Fruit fly (Drosophila melanogaster) whole organism, wandering third instar larva: ENCODE results near the gene hiro.

Experiments used
- h ChIP-seq: fragments of 200-800 bp; sonication (Bioruptor generic); optimal IDR thresholded peaks from 3 replicates; lab custom pipeline; 2016; ENCODE audit warnings: missing biosample characterization, mild to moderate bottlenecking, missing genetic modification characterization
- jim ChIP-seq: fragments of 175-275, 200-325 bp; sonication (Bioruptor generic); optimal IDR thresholded peaks from 2 replicates; lab custom pipeline; 2016; ENCODE audit warnings: missing biosample characterization, mild to moderate bottlenecking, missing genetic modification characterization
- lola ChIP-seq: fragments of >200 bp; optimal IDR thresholded peaks from 2 replicates; lab custom pipeline; 2017; ENCODE audit warnings: missing biosample characterization, missing genetic modification characterization
- psq ChIP-seq: fragments of 200-800 bp; sonication (Bioruptor generic); optimal IDR thresholded peaks from 3 replicates; lab custom pipeline; 2017; ENCODE audit warnings: missing biosample characterization, mild to moderate bottlenecking, missing genetic modification characterization, moderate library complexity

dm6 chr3L:658279-658678, 29.5 kb downstream of the hiro start:
- no peak for TF ChIP-seq psq (GFP tag; lab: Kevin White, UChicago)
- TF ChIP-seq h, result no peak
- TF ChIP-seq lola, result no peak
- TF ChIP-seq jim, result no peak
